Worm (Caenorhabditis elegans) whole organism, L4/young adult: ENCODE results near the gene F56B3.9.

ENCODE experiments used
- W03F9.2 ChIP-seq: fragments of 150-350 bp; optimal IDR thresholded peaks from 2 replicates; lab custom pipeline; 2014; ENCODE audit warnings: missing biosample characterization, missing genetic modification characterization
- him-1 ChIP-seq: sonication (generic microtip); optimal IDR thresholded peaks from 2 replicates; lab custom pipeline; 2016; ENCODE audit warnings: missing genotype, missing genetic modification reagents, missing genetic modification characterization, missing compliant biosample characterization

ce11 chrIV:736447-736846 lies 34.7 kb upstream of the F56B3.9 start, which contains the start of gene kvs-5:
- TF ChIP-seq W03F9.2 (tag; lab: Kevin White, UChicago) (no peak), him-1 (tag; lab: Kevin White, UChicago) (no peak)
